Worm (Caenorhabditis elegans) whole organism, L1 larva: ENCODE data around the gene pid-5.

ENCODE experiments used
- C04F5.9 ChIP-seq: sonication (generic microtip); optimal IDR thresholded peaks from 2 replicates; lab custom pipeline; 2016; ENCODE audit warnings: missing genetic modification characterization, missing compliant biosample characterization
- ama-1 ChIP-seq: fragments of 150-350 bp; optimal IDR thresholded peaks from 2 replicates; lab custom pipeline; 2014
- elt-2 ChIP-seq: sonication (generic microtip); optimal IDR thresholded peaks from 2 replicates; lab custom pipeline; 2016; ENCODE audit warnings: missing genetic modification characterization, mild to moderate bottlenecking, inconsistent platforms, missing compliant biosample characterization, missing genetic modification reagents
- jun-1 ChIP-seq: fragments of 150-350 bp; optimal IDR thresholded peaks from 2 replicates; lab custom pipeline; 2014; ENCODE audit warnings: missing biosample characterization, missing genetic modification reagents, missing genetic modification characterization
- nhr-11 ChIP-seq: fragments of 150-350 bp; optimal IDR thresholded peaks from 2 replicates; lab custom pipeline; 2014; ENCODE audit warnings: missing biosample characterization, missing genetic modification characterization
- snpc-4 ChIP-seq: fragments of 150-350 bp; optimal IDR thresholded peaks from 2 replicates; lab custom pipeline; 2014; ENCODE audit warnings: missing biosample characterization, missing genetic modification characterization
- unc-86 ChIP-seq: sonication (generic microtip); optimal IDR thresholded peaks from 2 replicates; lab custom pipeline; 2016; ENCODE audit warnings: missing genetic modification characterization, missing compliant biosample characterization

- no peak for TF ChIP-seq unc-86 (tag; lab: Kevin White, UChicago)
- TF ChIP-seq jun-1 (tag; lab: Kevin White, UChicago), result no peak
- no peak for TF ChIP-seq snpc-4 (tag; lab: Kevin White, UChicago)
- TF ChIP-seq ama-1, result no peak
- no peak for TF ChIP-seq C04F5.9 (tag; lab: Kevin White, UChicago)
- TF ChIP-seq elt-2, result no peak
- TF ChIP-seq nhr-11 (tag; lab: Kevin White, UChicago), result no peak
These were observed 41.2 kb downstream of the pid-5 start for ce11 chrV:4216902-4217301.
